Worm (Caenorhabditis elegans): ENCODE measurements around the gene C08E8.9.

Gene C08E8.9

DNA sequence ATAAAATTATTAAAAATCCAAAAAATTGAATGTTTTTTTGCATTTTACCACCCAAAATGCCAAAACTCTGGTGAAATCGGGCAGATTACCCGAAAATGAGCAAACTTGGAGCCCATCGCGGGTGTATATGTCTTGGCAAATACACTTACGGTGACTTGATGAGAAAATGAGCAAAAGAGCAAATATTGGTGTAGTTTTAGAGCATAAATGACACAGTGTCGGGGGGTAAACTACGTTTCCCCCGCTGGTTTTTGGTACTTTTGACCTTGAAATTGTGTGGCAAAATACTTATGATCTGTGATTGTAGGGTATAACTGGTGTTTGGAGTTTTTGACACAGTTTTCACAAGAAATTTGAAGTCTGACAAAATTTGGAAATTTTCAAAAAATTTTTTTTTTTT is 48.2 kb downstream of the C08E8.9 start, which contains the start of gene ZK262.2:
Gene ZK262.2 (minus strand): TSS at position 101 of the 400 bp plus-strand sequence.
- no peak for TF ChIP-seq snpc-4 (tag; optimal IDR thresholded peaks at IDR 0.05)
- no peak for TF ChIP-seq ztf-11 (tag; optimal IDR thresholded peaks at IDR 0.05)
- no peak for TF ChIP-seq sptf-1 (tag; optimal IDR thresholded peaks at IDR 0.05)
- no peak for TF ChIP-seq unc-98 (GFP tag; IDR thresholded peaks at IDR 0.05)
- TF ChIP-seq swsn-7 (tag; optimal IDR thresholded peaks at IDR 0.05) = no peak
- no peak for TF ChIP-seq C16A3.4 (tag; optimal IDR thresholded peaks at IDR 0.05)

DNA sequence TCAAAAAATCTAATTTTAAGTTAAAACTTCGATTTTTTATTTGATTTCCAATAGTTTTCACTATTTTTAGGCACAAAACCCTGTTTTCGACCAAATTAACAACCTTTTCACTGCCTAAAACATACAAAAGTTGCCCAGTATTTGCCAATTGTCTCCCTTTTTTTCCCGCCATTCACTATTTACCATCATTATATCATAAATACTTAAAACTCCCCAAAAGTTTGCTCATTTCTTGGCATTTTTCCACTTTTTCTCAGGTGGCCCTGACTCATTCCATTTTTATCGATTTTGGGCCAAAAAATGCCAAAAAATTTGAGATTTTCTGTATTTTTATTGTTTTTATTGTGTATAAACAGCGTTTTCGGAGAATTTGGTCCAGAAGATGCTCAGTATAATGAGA is 49.4 kb downstream of the C08E8.9 start, which contains the start of gene txt-8:
Gene txt-8 (plus strand): TSS at position 301 of the 400 bp plus-strand sequence.
- TF ChIP-seq nhr-237 (tag; optimal IDR thresholded peaks at IDR 0.05) (no peak), zip-4 (GFP tag; optimal IDR thresholded peaks at IDR 0.05) (no peak), isw-1 (GFP tag; IDR thresholded peaks at IDR 0.05) (no peak), tbx-2 (tag; optimal IDR thresholded peaks at IDR 0.05) (no peak), ceh-8 (GFP tag; optimal IDR thresholded peaks at IDR 0.05) (no peak), sptf-1 (tag; optimal IDR thresholded peaks at IDR 0.05) (no peak), ztf-11 (tag; optimal IDR thresholded peaks at IDR 0.05) (no peak), mep-1 (tag; optimal IDR thresholded peaks at IDR 0.05) (no peak), unc-98 (GFP tag; IDR thresholded peaks at IDR 0.05) (no peak), lin-14 (GFP tag; optimal IDR thresholded peaks at IDR 0.05) (no peak), egl-13 (tag; optimal IDR thresholded peaks at IDR 0.05) (no peak), ceh-82 (tag; optimal IDR thresholded peaks at IDR 0.05) (no peak), elt-2 (tag; optimal IDR thresholded peaks at IDR 0.05) (no peak), unc-62 (GFP tag; optimal IDR thresholded peaks at IDR 0.05) (no peak), unc-130 (tag; optimal IDR thresholded peaks at IDR 0.05) (no peak), nhr-19 (GFP tag; conservative IDR thresholded peaks at IDR 0.05) (no peak)
